Worm (Caenorhabditis elegans): ENCODE results near the gene C18A3.3.

DNA sequence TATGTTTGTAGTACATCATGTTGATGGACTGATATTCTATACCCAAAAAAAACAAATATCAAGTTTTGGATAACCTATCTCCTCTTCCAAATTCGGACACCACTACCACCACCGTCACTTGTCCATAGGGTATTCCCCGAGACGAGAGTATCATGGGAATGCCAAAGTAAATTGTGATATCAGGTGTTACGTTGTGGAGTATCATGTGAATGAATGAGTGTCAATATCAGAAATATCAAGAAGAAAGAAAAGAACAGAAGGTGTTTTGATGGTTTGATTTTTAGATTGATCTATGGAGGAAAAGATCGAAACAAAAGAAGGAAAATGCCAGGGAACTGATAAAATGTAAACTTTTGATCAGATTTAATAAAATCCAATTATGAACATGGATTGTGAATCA lies 17.9 kb upstream of the C18A3.3 start:
- TF ChIP-seq ztf-23 (GFP tag; IDR thresholded peaks at IDR 0.05) (no peak), flt-1 (GFP tag; IDR thresholded peaks at IDR 0.05) (no peak), ref-1 (GFP tag; conservative IDR thresholded peaks at IDR 0.05) (no peak), klf-2 (GFP tag; conservative IDR thresholded peaks at IDR 0.05) (no peak)

All from whole organism, midembryonic.